Fruit fly (Drosophila melanogaster): ENCODE results near the gene Trc8.

Trc8 gene

DNA sequence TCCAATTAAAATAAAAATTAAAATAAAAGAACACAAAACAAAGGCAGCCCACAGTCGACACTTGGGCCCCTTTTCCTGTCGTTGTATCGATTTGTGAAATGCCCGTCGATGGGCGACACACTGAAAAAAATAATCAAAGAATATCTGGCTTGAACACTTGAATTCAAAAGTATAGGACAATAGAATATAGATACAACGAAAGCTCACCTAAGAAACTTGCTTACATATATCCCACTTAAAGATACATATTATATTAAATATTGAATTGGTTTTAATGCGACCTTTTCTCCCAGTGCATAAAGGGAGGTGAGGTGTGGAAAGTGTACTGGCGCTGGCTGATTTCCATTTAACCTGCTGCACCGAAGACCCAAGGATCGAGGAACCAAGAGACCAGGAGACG is 18.6 kb upstream of the Trc8 start (continued):
- TF ChIP-seq CG2712 (tag; optimal IDR thresholded peaks at IDR 0.05) (peak; percentile 83), CG32772 (GFP tag; IDR thresholded peaks at IDR 0.05) (peak; percentile 58), sim (GFP tag; IDR thresholded peaks at IDR 0.05) (peak; percentile 17; the same call in 1 of the 2 replicates), row (GFP tag; IDR thresholded peaks at IDR 0.05) (peak; percentile 58), CG30403 (GFP tag; optimal IDR thresholded peaks at IDR 0.05) (peak; percentile 44), emc (GFP tag; optimal IDR thresholded peaks at IDR 0.05) (no peak), Sry-β (GFP tag; optimal IDR thresholded peaks at IDR 0.05) (no peak), tap (tag; optimal IDR thresholded peaks at IDR 0.05) (peak; percentile 58), CG1233 (GFP tag; optimal IDR thresholded peaks at IDR 0.05) (peak; percentile 36), repo (GFP tag; optimal IDR thresholded peaks at IDR 0.05) (no peak), Optix (GFP tag; IDR thresholded peaks at IDR 0.05) (peak; percentile 17; the same call in 1 of the 3 replicates), nom (GFP tag; optimal IDR thresholded peaks at IDR 0.05) (peak; percentile 32), trem (tag; optimal IDR thresholded peaks at IDR 0.05) (peak; percentile 83), jumu (GFP tag; optimal IDR thresholded peaks at IDR 0.05) (peak; percentile 7), Med (GFP tag) (peak; percentile 86), CG4730 (GFP tag; IDR thresholded peaks at IDR 0.05) (no peak), CG18476 (GFP tag; optimal IDR thresholded peaks at IDR 0.05) (peak; percentile 16), Oli (tag; optimal IDR thresholded peaks at IDR 0.05) (peak; percentile 53), CG8924 (tag; optimal IDR thresholded peaks at IDR 0.05) (peak; percentile 59), CG4282 (GFP tag; optimal IDR thresholded peaks at IDR 0.05) (no peak), hkb (optimal IDR thresholded peaks at IDR 0.05) (no peak), hkb (GFP tag; IDR thresholded peaks at IDR 0.05) (peak; percentile 44; the same call in 1 of the 2 replicates), CG3407 (GFP tag; optimal IDR thresholded peaks at IDR 0.05) (peak; percentile 8), Nf-YB (GFP tag; optimal IDR thresholded peaks at IDR 0.05) (peak; percentile 36), NFAT (GFP tag; IDR thresholded peaks at IDR 0.05) (no peak), CG12391 (tag; optimal IDR thresholded peaks at IDR 0.05) (peak; percentile 59), dmrt99B (tag; optimal IDR thresholded peaks at IDR 0.05) (peak; percentile 42), PHDP (tag; optimal IDR thresholded peaks at IDR 0.05) (peak; percentile 29), CG11504 (tag; optimal IDR thresholded peaks at IDR 0.05) (peak; percentile 64), TFAM (GFP tag; optimal IDR thresholded peaks at IDR 0.05) (no peak), Lhr (GFP tag; optimal IDR thresholded peaks at IDR 0.05) (peak; percentile 10), bsh (GFP tag; optimal IDR thresholded peaks at IDR 0.05) (peak in 1 of 2 experiments; percentile 74), pita (GFP tag; optimal IDR thresholded peaks at IDR 0.05) (no peak), CG6689 (GFP tag; IDR thresholded peaks at IDR 0.05) (peak; percentile 52), sna (GFP tag; IDR thresholded peaks at IDR 0.05; ENCODE audit: partially characterized antibody) (no peak), bcd (GFP tag; optimal IDR thresholded peaks at IDR 0.05) (peak; percentile 29), Camta (GFP tag; optimal IDR thresholded peaks at IDR 0.05) (peak; percentile 13), CG30431 (GFP tag; optimal IDR thresholded peaks at IDR 0.05) (peak; percentile 30), ci (GFP tag; IDR thresholded peaks at IDR 0.05) (peak; percentile 70; the same call in 2 of the 3 replicates), prd (optimal IDR thresholded peaks at IDR 0.05) (no peak), prd (GFP tag; IDR thresholded peaks at IDR 0.05) (peak; percentile 81), lola (GFP tag; optimal IDR thresholded peaks at IDR 0.05) (peak in 1 of 3 experiments; percentile 80), B-H1 (GFP tag; IDR thresholded peaks at IDR 0.05) (peak; percentile 24; the same call in 1 of the 3 replicates), fd102C (GFP tag; optimal IDR thresholded peaks at IDR 0.05) (peak; percentile 41), CG7556 (GFP tag; optimal IDR thresholded peaks at IDR 0.05) (peak; percentile 9), vvl (GFP tag; IDR thresholded peaks at IDR 0.05) (peak; percentile 80), CG14667 (GFP tag; IDR thresholded peaks at IDR 0.05) (peak; percentile 42; the same call in 1 of the 2 replicates), lilli (GFP tag; optimal IDR thresholded peaks at IDR 0.05) (peak; percentile 15), dmrt11E (tag; optimal IDR thresholded peaks at IDR 0.05) (peak; percentile 88), CG17359 (tag; optimal IDR thresholded peaks at IDR 0.05) (peak; percentile 50), aop (GFP tag; IDR thresholded peaks at IDR 0.05) (no peak)
